Worm (Caenorhabditis elegans): Measurements from ENCODE around the gene C49C3.6.

DNA sequence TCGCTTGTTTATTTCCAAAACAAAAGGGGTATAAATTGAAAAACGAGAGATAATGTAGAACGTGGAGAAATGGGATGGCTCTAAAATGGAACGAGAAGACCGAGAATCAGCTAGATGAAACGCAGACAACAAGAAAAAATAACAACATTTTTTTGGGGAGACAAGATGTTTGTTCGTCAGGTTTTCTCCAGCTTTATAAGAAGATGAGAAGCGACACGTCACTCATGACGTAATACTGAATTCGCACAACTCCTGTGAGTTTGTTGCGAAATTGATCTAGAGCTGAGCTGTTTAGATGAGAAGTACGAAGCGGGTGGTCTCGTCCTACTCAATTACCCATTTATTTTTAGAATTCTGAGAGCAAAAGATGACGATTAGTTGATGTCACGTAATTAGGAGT, 46.1 kb upstream of the C49C3.6 start:
- TF ChIP-seq zag-1 (tag; optimal IDR thresholded peaks at IDR 0.05) (no peak), elt-2 (tag; optimal IDR thresholded peaks at IDR 0.05) (no peak), skn-1 (tag; optimal IDR thresholded peaks at IDR 0.05) (no peak), pha-4 (tag; optimal IDR thresholded peaks at IDR 0.05) (no peak), egl-5 (tag; optimal IDR thresholded peaks at IDR 0.05) (no peak), daf-12 (tag; optimal IDR thresholded peaks at IDR 0.05) (no peak), fos-1 (tag; optimal IDR thresholded peaks at IDR 0.05) (no peak), nhr-11 (tag; optimal IDR thresholded peaks at IDR 0.05) (no peak), tbx-2 (tag; optimal IDR thresholded peaks at IDR 0.05) (no peak), ZK546.5 (tag; optimal IDR thresholded peaks at IDR 0.05) (no peak), nhr-77 (tag; optimal IDR thresholded peaks at IDR 0.05) (no peak), ama-1 (optimal IDR thresholded peaks at IDR 0.05) (no peak), aly-2 (tag; optimal IDR thresholded peaks at IDR 0.05) (no peak)
